Fruit fly (Drosophila melanogaster): ENCODE measurements around the gene Rfk.

Gene Rfk

DNA sequence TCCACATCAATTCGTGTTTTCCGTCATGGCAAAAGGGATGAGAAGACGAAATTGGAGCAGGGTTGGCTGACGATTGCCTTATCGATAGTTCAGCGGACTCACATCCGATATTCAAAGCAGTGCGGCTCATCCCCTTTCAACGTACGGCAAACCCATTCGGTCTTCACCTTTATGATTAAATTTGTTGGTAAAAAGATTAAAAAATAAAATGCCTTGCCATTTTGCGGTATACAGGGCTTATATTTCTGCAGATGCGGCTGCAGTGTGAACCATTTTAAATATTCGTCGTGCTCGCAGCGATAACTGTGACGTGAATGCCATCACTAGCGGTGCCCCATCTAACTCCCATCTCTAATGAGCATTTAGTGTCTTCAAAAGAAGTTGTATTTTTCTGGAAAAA, 5.8 kb downstream of the Rfk start, which contains the start of the genes Taf7 and EMC1 (continued):
- TF ChIP-seq vvl (GFP tag; IDR thresholded peaks at IDR 0.05) (no peak), Trl (optimal IDR thresholded peaks at IDR 0.05) (no peak), Trl (GFP tag; optimal IDR thresholded peaks at IDR 0.05) (peak; percentile 33), CG7745 (tag; optimal IDR thresholded peaks at IDR 0.05) (no peak), mam (GFP tag; optimal IDR thresholded peaks at IDR 0.05) (peak; percentile 72), zf30C (GFP tag; optimal IDR thresholded peaks at IDR 0.05) (no peak), croc (GFP tag; conservative IDR thresholded peaks at IDR 0.05) (no peak), Hr78 (GFP tag; optimal IDR thresholded peaks at IDR 0.05) (no peak), CG7786 (GFP tag; optimal IDR thresholded peaks at IDR 0.05) (peak; percentile 60), CG3726 (GFP tag; IDR thresholded peaks at IDR 0.05) (no peak), sr (GFP tag; IDR thresholded peaks at IDR 0.05) (no peak), prd (optimal IDR thresholded peaks at IDR 0.05) (no peak), prd (GFP tag; IDR thresholded peaks at IDR 0.05) (peak; percentile 38; the same call in 1 of the 3 replicates), CG12155 (GFP tag; optimal IDR thresholded peaks at IDR 0.05) (peak; percentile 16), CG14014 (GFP tag; IDR thresholded peaks at IDR 0.05) (no peak), bigmax (GFP tag; optimal IDR thresholded peaks at IDR 0.05) (no peak), Dip3 (GFP tag; optimal IDR thresholded peaks at IDR 0.05) (peak; percentile 38), CG34422 (GFP tag; IDR thresholded peaks at IDR 0.05) (0 out of 3 replicates have a peak, but pooled peaks have one; percentile 11), eve (GFP tag; optimal IDR thresholded peaks at IDR 0.05) (no peak), pros (GFP tag; optimal IDR thresholded peaks at IDR 0.05) (no peak), CG15514 (GFP tag; optimal IDR thresholded peaks at IDR 0.05) (peak; percentile 63), da (GFP tag; optimal IDR thresholded peaks at IDR 0.05) (no peak), Xbp1 (GFP tag; optimal IDR thresholded peaks at IDR 0.05) (peak; percentile 56), chm (GFP tag; IDR thresholded peaks at IDR 0.05) (no peak), crol (GFP tag; IDR thresholded peaks at IDR 0.05) (no peak), HLH3B (GFP tag; IDR thresholded peaks at IDR 0.05) (no peak), Fer1 (GFP tag; optimal IDR thresholded peaks at IDR 0.05) (no peak), dm (GFP tag; optimal IDR thresholded peaks at IDR 0.05) (peak; percentile 61), zen (tag; optimal IDR thresholded peaks at IDR 0.05) (peak; percentile 47), CG6765 (GFP tag; optimal IDR thresholded peaks at IDR 0.05) (no peak), kni (GFP tag; optimal IDR thresholded peaks at IDR 0.05) (peak; percentile 99), zfh2 (GFP tag; optimal IDR thresholded peaks at IDR 0.05) (peak; percentile 58), jigr1 (GFP tag; IDR thresholded peaks at IDR 0.05) (0 out of 3 replicates have a peak, but pooled peaks have one; percentile 30), crc (GFP tag; optimal IDR thresholded peaks at IDR 0.05) (no peak), CG9876 (GFP tag; optimal IDR thresholded peaks at IDR 0.05) (peak; percentile 50), MTF-1 (GFP tag; optimal IDR thresholded peaks at IDR 0.05; ENCODE audit: borderline replicate concordance) (no peak), CG17612 (GFP tag; IDR thresholded peaks at IDR 0.05) (no peak), NfI (GFP tag; optimal IDR thresholded peaks at IDR 0.05) (no peak), D19A (tag; optimal IDR thresholded peaks at IDR 0.05) (no peak), CG30020 (tag; optimal IDR thresholded peaks at IDR 0.05) (peak; percentile 86), Hand (GFP tag; optimal IDR thresholded peaks at IDR 0.05) (no peak), lilli (GFP tag; optimal IDR thresholded peaks at IDR 0.05) (peak; percentile 55), CkIIα-i1 (GFP tag; IDR thresholded peaks at IDR 0.05) (no peak), dimm (GFP tag; IDR thresholded peaks at IDR 0.05) (no peak), gce (GFP tag; IDR thresholded peaks at IDR 0.05) (no peak), vfl (GFP tag; optimal IDR thresholded peaks at IDR 0.05) (peak; percentile 9), CG34376 (GFP tag; optimal IDR thresholded peaks at IDR 0.05) (no peak), sc (optimal IDR thresholded peaks at IDR 0.05) (no peak), sc (GFP tag; optimal IDR thresholded peaks at IDR 0.05) (no peak), Ptx1 (GFP tag; IDR thresholded peaks at IDR 0.05) (peak; percentile 54), Eip74EF (GFP tag; optimal IDR thresholded peaks at IDR 0.05) (no peak), CG10147 (GFP tag; optimal IDR thresholded peaks at IDR 0.05) (no peak), Sox102F (GFP tag; optimal IDR thresholded peaks at IDR 0.05) (no peak)
